Worm (Caenorhabditis elegans) whole organism, L2 larva: ENCODE results near the gene cpi-1.

ENCODE experiments used
- C34F6.9 ChIP-seq: fragments of 150-350 bp; optimal IDR thresholded peaks from 2 replicates; lab custom pipeline; 2014; ENCODE audit warnings: missing biosample characterization, missing genetic modification characterization
- F13H6.1 ChIP-seq: sonication (generic microtip); optimal IDR thresholded peaks from 2 replicates; lab custom pipeline; 2016; ENCODE audit warnings: missing genetic modification characterization, missing compliant biosample characterization
- R02D3.7 ChIP-seq: fragments of 150-350 bp; optimal IDR thresholded peaks from 2 replicates; lab custom pipeline; 2014; ENCODE audit warnings: missing biosample characterization, missing genetic modification characterization
- Y55F3AM.14 ChIP-seq: fragments of 200-800 bp; sonication (Bioruptor generic); optimal IDR thresholded peaks from 2 replicates; lab custom pipeline; 2018; ENCODE audit warnings: mild to moderate bottlenecking, missing genetic modification characterization, missing compliant biosample characterization
- ZK546.5 ChIP-seq: sonication (generic microtip); optimal IDR thresholded peaks from 2 replicates; lab custom pipeline; 2017; ENCODE audit warnings: missing biosample characterization, missing genetic modification characterization
- alr-1 ChIP-seq: fragments of 150-350 bp; optimal IDR thresholded peaks from 2 replicates; lab custom pipeline; 2014; ENCODE audit warnings: missing biosample characterization, missing genetic modification characterization
- aly-2 ChIP-seq: fragments of 150-350 bp; optimal IDR thresholded peaks from 2 replicates; lab custom pipeline; 2014; ENCODE audit warnings: missing biosample characterization, missing genetic modification characterization
- ama-1 ChIP-seq: fragments of 150-350 bp; optimal IDR thresholded peaks from 2 replicates; lab custom pipeline; 2018; ENCODE audit warnings: inconsistent platforms
- blmp-1 ChIP-seq: sonication (generic microtip); optimal IDR thresholded peaks from 2 replicates; lab custom pipeline; 2017; ENCODE audit warnings: missing genetic modification characterization, mild to moderate bottlenecking, missing compliant biosample characterization, antibody characterized with exemption, moderate library complexity; ENCODE audit not compliant: insufficient read depth
- ceh-16 ChIP-seq: fragments of 150-350 bp; optimal IDR thresholded peaks from 2 replicates; lab custom pipeline; 2014; ENCODE audit warnings: missing biosample characterization, missing genetic modification characterization
- ceh-82 ChIP-seq: fragments of 150-350 bp; optimal IDR thresholded peaks from 2 replicates; lab custom pipeline; 2014; ENCODE audit warnings: missing biosample characterization, missing genetic modification characterization
- crh-2 ChIP-seq: sonication (generic microtip); optimal IDR thresholded peaks from 2 replicates; lab custom pipeline; 2017; ENCODE audit warnings: missing biosample characterization, missing genetic modification characterization
- dmd-4 ChIP-seq: sonication (generic microtip); optimal IDR thresholded peaks from 2 replicates; lab custom pipeline; 2017; ENCODE audit warnings: missing biosample characterization, missing genetic modification characterization
- elt-3 ChIP-seq: sonication (generic microtip); optimal IDR thresholded peaks from 2 replicates; lab custom pipeline; 2017; ENCODE audit warnings: missing biosample characterization, missing genetic modification characterization
- fos-1 ChIP-seq: fragments of 150-350 bp; optimal IDR thresholded peaks from 2 replicates; lab custom pipeline; 2014; ENCODE audit warnings: missing biosample characterization, missing genetic modification characterization
- gmeb-1 ChIP-seq: fragments of 150-350 bp; optimal IDR thresholded peaks from 2 replicates; lab custom pipeline; 2014; ENCODE audit warnings: missing biosample characterization, missing genetic modification characterization
- lin-39 ChIP-seq: fragments of 150-350 bp; optimal IDR thresholded peaks from 2 replicates; lab custom pipeline; 2014; ENCODE audit warnings: missing biosample characterization, missing genetic modification reagents, missing genetic modification characterization
- mdl-1 ChIP-seq, 2 experiments: fragments of 150-350 bp in 1 of 2; sonication (generic microtip) in 1 of 2; optimal IDR thresholded peaks; 2 replicates each; lab custom pipeline; 2017; ENCODE audit warnings: missing biosample characterization in 2 of 2, missing genetic modification characterization in 2 of 2
- nhr-12 ChIP-seq: fragments of 150-350 bp; optimal IDR thresholded peaks from 2 replicates; lab custom pipeline; 2014; ENCODE audit warnings: missing biosample characterization, missing genetic modification characterization
- nhr-129 ChIP-seq: fragments of 150-350 bp; optimal IDR thresholded peaks from 2 replicates; lab custom pipeline; 2014; ENCODE audit warnings: missing biosample characterization, missing genetic modification characterization
- nhr-21 ChIP-seq: fragments of 150-350 bp; optimal IDR thresholded peaks from 2 replicates; lab custom pipeline; 2014; ENCODE audit warnings: missing biosample characterization, missing genetic modification characterization
- nhr-23 ChIP-seq: fragments of 150-350 bp; optimal IDR thresholded peaks from 2 replicates; lab custom pipeline; 2014; ENCODE audit warnings: missing biosample characterization, missing genetic modification reagents, missing genetic modification characterization
- nhr-237 ChIP-seq: fragments of 150-350 bp; optimal IDR thresholded peaks from 2 replicates; lab custom pipeline; 2014; ENCODE audit warnings: missing biosample characterization, missing genetic modification characterization
- nhr-25 ChIP-seq: fragments of 150-350 bp; sonication (generic microtip); optimal IDR thresholded peaks from 3 replicates; lab custom pipeline; 2014; ENCODE audit warnings: missing biosample characterization, missing genetic modification characterization
- nhr-6 ChIP-seq: fragments of 150-350 bp; optimal IDR thresholded peaks from 2 replicates; lab custom pipeline; 2014; ENCODE audit warnings: missing biosample characterization, missing genetic modification characterization
- skn-1 ChIP-seq: sonication (generic microtip); optimal IDR thresholded peaks from 2 replicates; lab custom pipeline; 2017; ENCODE audit warnings: missing biosample characterization, missing genetic modification characterization
- sma-3 ChIP-seq: sonication (generic microtip); optimal IDR thresholded peaks from 2 replicates; lab custom pipeline; 2016; ENCODE audit warnings: missing genetic modification reagents, missing genetic modification characterization, missing compliant biosample characterization
- sma-9 ChIP-seq, 2 experiments: fragments of 150-350 bp in 1 of 2; sonication (generic microtip) in 1 of 2; optimal IDR thresholded peaks; 2 replicates each; lab custom pipeline; 2014 to 2016; ENCODE audit warnings: missing genetic modification characterization in 2 of 2, mild to moderate bottlenecking in 1 of 2, missing biosample characterization in 1 of 2, missing compliant biosample characterization in 1 of 2, missing genetic modification reagents in 1 of 2, moderate library complexity in 1 of 2
- snpc-4 ChIP-seq: fragments of 150-350 bp; optimal IDR thresholded peaks from 2 replicates; lab custom pipeline; 2014; ENCODE audit warnings: missing biosample characterization, missing genetic modification characterization
- unc-39 ChIP-seq: fragments of 150-350 bp; optimal IDR thresholded peaks from 2 replicates; lab custom pipeline; 2014; ENCODE audit warnings: missing biosample characterization, missing genetic modification characterization
- unc-55 ChIP-seq: fragments of 150-350 bp; sonication (generic microtip); optimal IDR thresholded peaks from 3 replicates; lab custom pipeline; 2014; ENCODE audit warnings: missing biosample characterization, missing genetic modification reagents, missing genetic modification characterization
- unc-62 ChIP-seq: fragments of 150-350 bp; optimal IDR thresholded peaks from 2 replicates; lab custom pipeline; 2014; ENCODE audit warnings: missing biosample characterization, missing genetic modification reagents, missing genetic modification characterization
- zag-1 ChIP-seq: fragments of 150-350 bp; optimal IDR thresholded peaks from 2 replicates; lab custom pipeline; 2014; ENCODE audit warnings: missing biosample characterization, missing genetic modification characterization
- ztf-4 ChIP-seq: fragments of 150-350 bp; optimal IDR thresholded peaks from 2 replicates; lab custom pipeline; 2014; ENCODE audit warnings: missing biosample characterization, missing genetic modification characterization

The cpi-1 gene

DNA sequence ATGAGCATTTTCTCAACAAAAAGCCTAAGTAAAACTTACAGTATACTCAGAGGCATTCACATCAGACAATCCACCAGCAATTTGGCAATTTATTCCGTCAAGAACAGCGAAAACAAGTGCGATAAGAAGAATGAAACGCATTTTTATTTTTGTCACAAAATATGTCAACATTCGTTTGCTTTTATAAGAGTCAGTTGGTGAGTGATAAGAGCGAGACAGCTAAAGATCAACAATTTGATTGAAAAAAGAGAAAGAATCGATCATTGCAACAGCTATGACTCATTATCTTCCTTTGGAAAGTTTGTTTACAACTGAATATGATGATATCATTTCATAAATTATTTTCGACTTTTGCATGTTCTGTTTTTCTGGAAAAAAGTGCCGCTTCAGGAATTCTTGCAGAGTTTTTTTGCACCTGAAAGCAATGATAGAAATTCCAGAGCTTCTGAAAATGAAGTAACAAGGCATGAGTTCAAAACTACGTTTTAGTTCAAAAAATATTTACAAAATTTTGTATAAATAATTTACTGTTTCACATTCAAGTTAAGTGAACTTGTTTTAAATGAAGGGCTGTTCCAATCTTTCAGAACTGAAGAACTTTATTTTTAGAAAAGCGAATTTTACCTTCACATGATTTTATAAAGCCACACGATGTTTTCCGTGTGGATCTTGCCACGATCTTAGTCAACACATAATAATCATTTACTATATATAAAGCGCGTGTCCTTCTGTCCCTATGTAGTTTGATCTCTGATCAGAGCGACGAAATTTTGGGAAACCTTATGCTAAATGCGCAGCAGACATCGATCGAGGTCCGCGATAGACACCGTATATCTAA lies at the start of gene cpi-1:
TSS of gene cpi-1 (minus strand) at position 204 of the 838 bp plus-strand sequence.
- TF ChIP-seq dmd-4 (no peak), sma-3 (GFP tag; lab: Kevin White, UChicago) (peak; percentile 49), ceh-16 (tag; lab: Kevin White, UChicago) (no peak), alr-1 (no peak), nhr-129 (tag; lab: Kevin White, UChicago) (no peak), nhr-12 (no peak), ZK546.5 (no peak), crh-2 (tag; lab: Kevin White, UChicago) (peak; percentile 11), blmp-1 (tag; lab: Kevin White, UChicago) (no peak), ama-1 (lab: Kevin White, UChicago) (no peak), nhr-6 (tag; lab: Kevin White, UChicago) (no peak), ztf-4 (tag; lab: Kevin White, UChicago) (no peak), fos-1 (tag; lab: Kevin White, UChicago) (peak; percentile 16), unc-62 (GFP tag; lab: Kevin White, UChicago) (no peak), Y55F3AM.14 (GFP tag; lab: Kevin White, UChicago) (no peak), nhr-237 (tag; lab: Kevin White, UChicago) (no peak), unc-55 (GFP tag; lab: Kevin White, UChicago) (no peak), sma-9 (GFP tag; optimal IDR thresholded peaks at IDR 0.05; lab: Kevin White, UChicago) (peak; percentile 69), sma-9 (tag; optimal IDR thresholded peaks at IDR 0.05; lab: Kevin White, UChicago) (no peak), skn-1 (tag; lab: Kevin White, UChicago) (no peak), nhr-25 (tag; lab: Kevin White, UChicago) (peak; percentile 2), ceh-82 (tag; lab: Kevin White, UChicago) (no peak), elt-3 (tag; lab: Kevin White, UChicago) (no peak), mdl-1 (tag; optimal IDR thresholded peaks at IDR 0.05; lab: Kevin White, UChicago) (no peak)
- TF ChIP-seq, all 48 proteins: peak for 5

DNA sequence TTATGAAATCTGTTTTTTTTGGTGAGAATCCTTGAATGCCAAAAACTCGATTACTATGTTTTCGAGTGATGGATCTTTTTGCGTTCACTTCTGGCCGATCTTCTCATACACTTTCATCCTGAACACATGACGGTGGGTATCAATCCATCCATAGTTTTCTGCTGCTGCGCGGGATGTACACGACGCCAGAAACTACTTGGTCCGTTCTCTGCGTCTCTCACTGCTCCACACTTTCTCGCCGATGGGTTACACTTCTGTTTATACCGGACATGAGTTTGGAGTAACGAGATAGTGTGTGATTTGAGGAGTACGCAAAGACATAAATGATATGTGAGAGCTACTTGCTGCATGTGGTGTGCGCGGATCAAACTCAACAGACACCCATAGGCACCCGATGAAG lies 47.2 kb upstream of the cpi-1 start:
- no peak for TF ChIP-seq fos-1 (tag; lab: Kevin White, UChicago)
- no peak for TF ChIP-seq nhr-21 (tag; lab: Kevin White, UChicago)
- TF ChIP-seq elt-3 (tag; lab: Kevin White, UChicago) = no peak
- no peak for TF ChIP-seq ztf-4 (tag; lab: Kevin White, UChicago)
- no peak for TF ChIP-seq R02D3.7
- no peak for TF ChIP-seq blmp-1 (tag; lab: Kevin White, UChicago)
- TF ChIP-seq Y55F3AM.14 (GFP tag; lab: Kevin White, UChicago) = no peak
- TF ChIP-seq skn-1 (tag; lab: Kevin White, UChicago) = no peak
- TF ChIP-seq gmeb-1 (tag; lab: Kevin White, UChicago) = no peak
- TF ChIP-seq snpc-4 (tag; lab: Kevin White, UChicago) = no peak
- no peak for TF ChIP-seq ZK546.5
- TF ChIP-seq lin-39 = no peak
- TF ChIP-seq nhr-129 (tag; lab: Kevin White, UChicago) = no peak
- no peak for TF ChIP-seq zag-1 (tag; lab: Kevin White, UChicago)
- TF ChIP-seq nhr-6 (tag; lab: Kevin White, UChicago) = no peak
- no peak for TF ChIP-seq C34F6.9 (tag; lab: Kevin White, UChicago)
- TF ChIP-seq nhr-23 (tag; lab: Kevin White, UChicago) = no peak
- no peak for TF ChIP-seq mdl-1 (tag; optimal IDR thresholded peaks at IDR 0.05; lab: Kevin White, UChicago)
- TF ChIP-seq aly-2 (tag; lab: Kevin White, UChicago) = no peak
- TF ChIP-seq sma-9 (GFP tag; optimal IDR thresholded peaks at IDR 0.05; lab: Kevin White, UChicago) = no peak
- TF ChIP-seq sma-9 (tag; optimal IDR thresholded peaks at IDR 0.05; lab: Kevin White, UChicago) = no peak

DNA sequence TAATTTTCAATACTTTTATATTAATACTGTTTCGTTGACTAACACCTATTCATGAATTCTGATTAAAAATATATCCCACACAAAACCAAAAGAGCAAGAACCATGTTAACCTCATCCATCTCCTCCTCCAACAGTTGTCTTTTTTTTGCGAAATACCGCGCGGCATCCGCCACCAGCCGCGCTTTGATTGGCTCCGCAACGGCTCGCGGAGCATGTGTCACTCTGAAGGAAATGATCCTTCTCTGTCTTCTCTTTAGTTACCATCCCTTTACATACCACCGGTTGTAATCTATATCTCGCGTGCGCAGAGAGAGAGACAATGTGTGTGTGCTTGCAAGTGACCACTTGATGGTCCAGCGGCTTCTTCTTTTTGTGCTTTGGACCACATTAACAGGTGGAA lies 42.1 kb upstream of the cpi-1 start:
- TF ChIP-seq nhr-23 (tag; lab: Kevin White, UChicago) (no peak), unc-55 (GFP tag; lab: Kevin White, UChicago) (no peak), ZK546.5 (no peak), F13H6.1 (no peak), unc-39 (tag; lab: Kevin White, UChicago) (no peak), ama-1 (lab: Kevin White, UChicago) (no peak), nhr-237 (tag; lab: Kevin White, UChicago) (no peak), dmd-4 (no peak), unc-62 (GFP tag; lab: Kevin White, UChicago) (no peak)
- TF ChIP-seq, all 48 proteins: peak for 0
